Worm (Caenorhabditis elegans) whole organism, L1 larva: Measurements from ENCODE around the gene R09E10.5.

Source experiments
- C04F5.9 ChIP-seq: sonication (generic microtip); optimal IDR thresholded peaks from 2 replicates; lab custom pipeline; 2016; ENCODE audit warnings: missing genetic modification characterization, missing compliant biosample characterization
- C16A3.4 ChIP-seq: fragments of 150-350 bp; optimal IDR thresholded peaks from 2 replicates; lab custom pipeline; 2014; ENCODE audit warnings: missing biosample characterization, missing genetic modification characterization
- alr-1 ChIP-seq: fragments of 200-800 bp; sonication (Bioruptor generic); optimal IDR thresholded peaks from 2 replicates; lab custom pipeline; 2018; ENCODE audit warnings: borderline replicate concordance, mild to moderate bottlenecking, missing genetic modification characterization, missing compliant biosample characterization
- aly-2 ChIP-seq: fragments of 150-350 bp; optimal IDR thresholded peaks from 2 replicates; lab custom pipeline; 2014; ENCODE audit warnings: missing biosample characterization, missing genetic modification characterization
- ceh-63 ChIP-seq: fragments of 200-800 bp; sonication (Bioruptor generic); optimal IDR thresholded peaks from 2 replicates; lab custom pipeline; 2018; ENCODE audit warnings: mild to moderate bottlenecking, missing genetic modification characterization, missing compliant biosample characterization
- ceh-8 ChIP-seq: fragments of 200-800 bp; sonication (Bioruptor generic); optimal IDR thresholded peaks from 2 replicates; lab custom pipeline; 2018; ENCODE audit warnings: mild to moderate bottlenecking, missing genetic modification characterization, moderate library complexity, missing compliant biosample characterization
- ceh-82 ChIP-seq, 3 experiments: fragments of 150-350 bp in 1 of 3; sonication (generic microtip) in 2 of 3; optimal IDR thresholded peaks; 2 replicates each; lab custom pipeline; 2014 to 2017; ENCODE audit warnings: missing biosample characterization in 3 of 3, missing genetic modification characterization in 3 of 3
- egl-13 ChIP-seq: sonication (generic microtip); optimal IDR thresholded peaks from 2 replicates; lab custom pipeline; 2016; ENCODE audit warnings: missing genotype, missing genetic modification reagents, missing genetic modification characterization, missing compliant biosample characterization
- elt-2 ChIP-seq: sonication (generic microtip); optimal IDR thresholded peaks from 2 replicates; lab custom pipeline; 2016; ENCODE audit warnings: missing genetic modification characterization, mild to moderate bottlenecking, inconsistent platforms, missing compliant biosample characterization, missing genetic modification reagents
- elt-3 ChIP-seq, 6 experiments: fragments of 150-350 bp in 1 of 6; sonication (generic microtip); optimal IDR thresholded peaks; 2 replicates each; lab custom pipeline; 2017 to 2018; ENCODE audit warnings: missing biosample characterization in 6 of 6, missing genetic modification characterization in 6 of 6, inconsistent platforms in 1 of 6
- fkh-10 ChIP-seq: sonication (generic microtip); optimal IDR thresholded peaks from 2 replicates; lab custom pipeline; 2017; ENCODE audit warnings: missing biosample characterization, missing genetic modification reagents, missing genetic modification characterization
- fkh-4 ChIP-seq: sonication (generic microtip); optimal IDR thresholded peaks from 2 replicates; lab custom pipeline; 2016; ENCODE audit warnings: missing compliant biosample characterization, missing genetic modification characterization, borderline replicate concordance
- fos-1 ChIP-seq: fragments of 150-350 bp; optimal IDR thresholded peaks from 2 replicates; lab custom pipeline; 2014; ENCODE audit warnings: missing biosample characterization, missing genetic modification characterization
- hlh-17 ChIP-seq: fragments of 200-800 bp; sonication (Bioruptor generic); optimal IDR thresholded peaks from 2 replicates; lab custom pipeline; 2018; ENCODE audit warnings: missing genetic modification characterization, mild to moderate bottlenecking, missing compliant biosample characterization, moderate library complexity, borderline replicate concordance
- hpl-2 ChIP-seq: fragments of 150-350 bp; optimal IDR thresholded peaks from 2 replicates; lab custom pipeline; 2014; ENCODE audit warnings: missing biosample characterization, missing genetic modification reagents, missing genetic modification characterization
- irx-1 ChIP-seq: sonication (generic microtip); optimal IDR thresholded peaks from 2 replicates; lab custom pipeline; 2016; ENCODE audit warnings: missing genetic modification characterization, missing compliant biosample characterization
- jun-1 ChIP-seq: fragments of 150-350 bp; optimal IDR thresholded peaks from 2 replicates; lab custom pipeline; 2014; ENCODE audit warnings: missing biosample characterization, missing genetic modification reagents, missing genetic modification characterization
- lin-13 ChIP-seq: fragments of 150-350 bp; optimal IDR thresholded peaks from 2 replicates; lab custom pipeline; 2014; ENCODE audit warnings: missing biosample characterization, missing genetic modification reagents, missing genetic modification characterization
- lin-14 ChIP-seq: fragments of 200-800 bp; sonication (Bioruptor generic); optimal IDR thresholded peaks from 2 replicates; lab custom pipeline; 2018; ENCODE audit warnings: mild to moderate bottlenecking, missing genetic modification characterization, moderate library complexity, missing compliant biosample characterization
- lin-15B ChIP-seq: fragments of 150-350 bp; sonication (generic microtip); optimal IDR thresholded peaks from 3 replicates; lab custom pipeline; 2014; ENCODE audit warnings: missing biosample characterization, missing genetic modification characterization
- lin-35 ChIP-seq, 2 experiments: fragments of 150-350 bp; optimal IDR thresholded peaks; 2 replicates each; lab custom pipeline; 2014; ENCODE audit warnings: missing biosample characterization in 2 of 2, missing genetic modification characterization in 2 of 2, missing genetic modification reagents in 2 of 2
- lir-3 ChIP-seq: sonication (generic microtip); optimal IDR thresholded peaks from 2 replicates; lab custom pipeline; 2016; ENCODE audit warnings: mild to moderate bottlenecking, missing genetic modification characterization, moderate library complexity, missing compliant biosample characterization; ENCODE audit not compliant: poor library complexity
- lsy-2 ChIP-seq, 2 experiments: fragments of 150-350 bp; optimal IDR thresholded peaks; 2 replicates each; lab custom pipeline; 2014; ENCODE audit warnings: missing biosample characterization in 2 of 2, missing genetic modification characterization in 2 of 2
- mdl-1 ChIP-seq, 2 experiments: fragments of 150-350 bp; optimal IDR thresholded peaks; 2 replicates each; lab custom pipeline; 2014 to 2017; ENCODE audit warnings: missing biosample characterization in 2 of 2, missing genetic modification characterization in 2 of 2, inconsistent platforms in 1 of 2
- mef-2 ChIP-seq: fragments of 150-350 bp; optimal IDR thresholded peaks from 2 replicates; lab custom pipeline; 2014; ENCODE audit warnings: missing biosample characterization, missing genetic modification characterization
- mep-1 ChIP-seq: fragments of 150-350 bp; optimal IDR thresholded peaks from 2 replicates; lab custom pipeline; 2014; ENCODE audit warnings: missing biosample characterization, missing genetic modification characterization
- nhr-11 ChIP-seq: fragments of 150-350 bp; optimal IDR thresholded peaks from 2 replicates; lab custom pipeline; 2014; ENCODE audit warnings: missing biosample characterization, missing genetic modification characterization
- nhr-12 ChIP-seq: sonication (generic microtip); optimal IDR thresholded peaks from 2 replicates; lab custom pipeline; 2017; ENCODE audit warnings: missing biosample characterization, missing genetic modification characterization
- nhr-19 ChIP-seq: fragments of 200-800 bp; sonication (Bioruptor generic); conservative IDR thresholded peaks from 2 replicates; pipeline ENCODE4 v1.3.6; 2022; ENCODE audit warnings: missing genetic modification characterization, missing compliant biosample characterization
- nhr-20 ChIP-seq: sonication (generic microtip); optimal IDR thresholded peaks from 2 replicates; lab custom pipeline; 2016; ENCODE audit warnings: mild to moderate bottlenecking, missing genetic modification characterization, missing compliant biosample characterization
- nhr-237 ChIP-seq: fragments of 150-350 bp; optimal IDR thresholded peaks from 2 replicates; lab custom pipeline; 2014; ENCODE audit warnings: missing biosample characterization, missing genetic modification characterization
- nhr-28 ChIP-seq: fragments of 150-350 bp; optimal IDR thresholded peaks from 2 replicates; lab custom pipeline; 2014; ENCODE audit warnings: missing biosample characterization, missing genetic modification characterization
- nhr-47 ChIP-seq: sonication (generic microtip); optimal IDR thresholded peaks from 2 replicates; lab custom pipeline; 2016; ENCODE audit warnings: mild to moderate bottlenecking, missing genetic modification characterization, moderate library complexity, missing compliant biosample characterization
- nhr-71 ChIP-seq: sonication (generic microtip); optimal IDR thresholded peaks from 2 replicates; lab custom pipeline; 2016; ENCODE audit warnings: mild to moderate bottlenecking, missing genetic modification characterization, moderate library complexity, missing compliant biosample characterization
- nhr-76 ChIP-seq: sonication (generic microtip); optimal IDR thresholded peaks from 2 replicates; lab custom pipeline; 2017; ENCODE audit warnings: missing biosample characterization, missing genetic modification characterization
- nhr-84 ChIP-seq: sonication (generic microtip); optimal IDR thresholded peaks from 2 replicates; lab custom pipeline; 2017; ENCODE audit warnings: missing biosample characterization, missing genetic modification characterization
- nhr-85 ChIP-seq: sonication (generic microtip); peaks from one replicate; lab custom pipeline; 2016; ENCODE audit warnings: missing genetic modification characterization, inconsistent platforms, missing compliant biosample characterization
- nhr-90 ChIP-seq: sonication (generic microtip); optimal IDR thresholded peaks from 2 replicates; lab custom pipeline; 2016; ENCODE audit warnings: mild to moderate bottlenecking, missing genetic modification characterization, missing compliant biosample characterization; ENCODE audit not compliant: poor library complexity
- pag-3 ChIP-seq: sonication (generic microtip); optimal IDR thresholded peaks from 2 replicates; lab custom pipeline; 2017; ENCODE audit warnings: missing genetic modification characterization, mild to moderate bottlenecking, missing compliant biosample characterization, antibody characterized with exemption, borderline replicate concordance; ENCODE audit not compliant: insufficient read depth
- pax-3 ChIP-seq: fragments of 200-800 bp; sonication (Bioruptor generic); optimal IDR thresholded peaks from 2 replicates; lab custom pipeline; 2018; ENCODE audit warnings: mild to moderate bottlenecking, missing genetic modification characterization, moderate library complexity, missing compliant biosample characterization
- skn-1 ChIP-seq: fragments of 150-350 bp; optimal IDR thresholded peaks from 2 replicates; lab custom pipeline; 2014; ENCODE audit warnings: missing biosample characterization, missing genetic modification characterization
- snu-23 ChIP-seq: sonication (generic microtip); optimal IDR thresholded peaks from 2 replicates; lab custom pipeline; 2016; ENCODE audit warnings: missing genetic modification characterization, missing compliant biosample characterization
- sptf-1 ChIP-seq: fragments of 150-350 bp; optimal IDR thresholded peaks from 2 replicates; lab custom pipeline; 2014; ENCODE audit warnings: missing biosample characterization, missing genetic modification characterization
- tbx-2 ChIP-seq: sonication (generic microtip); optimal IDR thresholded peaks from 2 replicates; lab custom pipeline; 2016; ENCODE audit warnings: missing genetic modification characterization, missing compliant biosample characterization
- unc-130 ChIP-seq: fragments of 150-350 bp; optimal IDR thresholded peaks from 2 replicates; lab custom pipeline; 2017; ENCODE audit warnings: missing biosample characterization, missing genetic modification characterization, inconsistent platforms
- unc-62 ChIP-seq: fragments of 150-350 bp; optimal IDR thresholded peaks from 2 replicates; lab custom pipeline; 2014; ENCODE audit warnings: missing biosample characterization, missing genetic modification reagents, missing genetic modification characterization
- unc-86 ChIP-seq: sonication (generic microtip); optimal IDR thresholded peaks from 2 replicates; lab custom pipeline; 2016; ENCODE audit warnings: missing genetic modification characterization, missing compliant biosample characterization
- xbp-1 ChIP-seq: sonication (generic microtip); optimal IDR thresholded peaks from 2 replicates; lab custom pipeline; 2016; ENCODE audit warnings: missing genetic modification characterization, missing compliant biosample characterization
- zag-1 ChIP-seq: fragments of 150-350 bp; optimal IDR thresholded peaks from 2 replicates; lab custom pipeline; 2014; ENCODE audit warnings: missing biosample characterization, missing genetic modification characterization
- ztf-11 ChIP-seq, 2 experiments: sonication (generic microtip); optimal IDR thresholded peaks; 2 replicates each; lab custom pipeline; 2016 to 2017; ENCODE audit warnings: missing genetic modification characterization in 2 of 2, missing biosample characterization in 1 of 2, missing compliant biosample characterization in 1 of 2
- ztf-4 ChIP-seq: fragments of 150-350 bp; optimal IDR thresholded peaks from 2 replicates; lab custom pipeline; 2014; ENCODE audit warnings: missing biosample characterization, missing genetic modification characterization

Gene R09E10.5

ce11 chrIV:10342361-10342706, 40.2 kb upstream of the R09E10.5 start (continued):
- TF ChIP-seq lin-15B (tag; lab: Kevin White, UChicago) = no peak
- no peak for TF ChIP-seq aly-2 (tag; lab: Kevin White, UChicago)
- peak; percentile 67 for TF ChIP-seq nhr-47 (tag; lab: Kevin White, UChicago)
- TF ChIP-seq C16A3.4 (tag; lab: Kevin White, UChicago) = peak; percentile 46
- TF ChIP-seq ceh-63 (GFP tag; lab: Kevin White, UChicago) = no peak
- TF ChIP-seq fkh-10 = no peak
- peak; percentile 15 for TF ChIP-seq hpl-2 (GFP tag; lab: Kevin White, UChicago)
- peak; percentile 75 for TF ChIP-seq egl-13
- peak; percentile 91 for TF ChIP-seq elt-2 (tag; lab: Kevin White, UChicago)
- no peak for TF ChIP-seq nhr-84
- TF ChIP-seq lin-14 = peak; percentile 80
- peak; percentile 58 for TF ChIP-seq nhr-90 (tag; lab: Kevin White, UChicago)
- peak; percentile 51 for TF ChIP-seq skn-1
- peak; percentile 47 for TF ChIP-seq snu-23 (GFP tag; lab: Kevin White, UChicago)
- no peak for TF ChIP-seq nhr-237 (tag; lab: Kevin White, UChicago)
- TF ChIP-seq lin-35 (GFP tag; optimal IDR thresholded peaks at IDR 0.05; lab: Kevin White, UChicago) = peak in 1 of 2 experiments; percentile 50
- TF ChIP-seq nhr-19 (GFP tag; lab: Robert Waterston, UW) = peak; percentile 47
- peak; percentile 71 for TF ChIP-seq nhr-20 (tag; lab: Kevin White, UChicago)
- no peak for TF ChIP-seq fkh-4
- TF ChIP-seq nhr-85 (tag; lab: Kevin White, UChicago) = peak; percentile 68
- peak; percentile 8 for TF ChIP-seq lin-13 (GFP tag; lab: Kevin White, UChicago)
- TF ChIP-seq nhr-28 (tag; lab: Kevin White, UChicago) = no peak
- TF ChIP-seq ceh-82 (tag; optimal IDR thresholded peaks at IDR 0.05; lab: Kevin White, UChicago) = peak in 1 of 3 experiments; percentile 40
- TF ChIP-seq irx-1 (tag; lab: Kevin White, UChicago) = no peak
- TF ChIP-seq fos-1 (tag; lab: Kevin White, UChicago) = peak; percentile 63
- TF ChIP-seq elt-3 (tag; optimal IDR thresholded peaks at IDR 0.05; lab: Kevin White, UChicago) = peak in 3 of 6 experiments; percentile 39 to 90 (median 60)
- TF ChIP-seq sptf-1 (tag; lab: Kevin White, UChicago) = no peak
- no peak for TF ChIP-seq nhr-12 (tag; lab: Kevin White, UChicago)
- peak; percentile 13 for TF ChIP-seq xbp-1 (tag; lab: Kevin White, UChicago)
- no peak for TF ChIP-seq ceh-8 (GFP tag; lab: Kevin White, UChicago)
- TF ChIP-seq pag-3 (tag; lab: Kevin White, UChicago) = no peak
- TF ChIP-seq jun-1 = peak; percentile 87
- peak; percentile 25 to 61 for TF ChIP-seq lsy-2 (tag; optimal IDR thresholded peaks at IDR 0.05; lab: Kevin White, UChicago)
- no peak for TF ChIP-seq alr-1 (tag; lab: Kevin White, UChicago)
- TF ChIP-seq nhr-11 = peak; percentile 41
- no peak for TF ChIP-seq nhr-76 (tag; lab: Kevin White, UChicago)
- peak in 1 of 2 experiments; percentile 45 for TF ChIP-seq mdl-1 (tag; optimal IDR thresholded peaks at IDR 0.05; lab: Kevin White, UChicago)
- TF ChIP-seq C04F5.9 = no peak

ce11 chrIV:10341618-10342360, 39.7 kb upstream of the R09E10.5 start:
- TF ChIP-seq pax-3 (tag; lab: Kevin White, UChicago) (no peak), nhr-19 (GFP tag; lab: Robert Waterston, UW) (peak; percentile 36; the same call in 1 of the 2 replicates), ztf-11 (tag; optimal IDR thresholded peaks at IDR 0.05; lab: Kevin White, UChicago) (peak in 1 of 2 experiments; percentile 27), hlh-17 (GFP tag; lab: Kevin White, UChicago) (no peak), mep-1 (tag; lab: Kevin White, UChicago) (peak; percentile 30), zag-1 (no peak), lir-3 (tag; lab: Kevin White, UChicago) (no peak), mef-2 (tag; lab: Kevin White, UChicago) (peak; percentile 9), elt-2 (tag; lab: Kevin White, UChicago) (no peak), ztf-4 (tag; lab: Kevin White, UChicago) (no peak), unc-130 (tag; lab: Kevin White, UChicago) (peak; percentile 35), unc-86 (tag; lab: Kevin White, UChicago) (peak; percentile 62), tbx-2 (tag; lab: Kevin White, UChicago) (no peak), fkh-4 (no peak), unc-62 (GFP tag; lab: Kevin White, UChicago) (no peak), mdl-1 (tag; optimal IDR thresholded peaks at IDR 0.05; lab: Kevin White, UChicago) (peak in 1 of 2 experiments; percentile 18), nhr-71 (tag; lab: Kevin White, UChicago) (peak; percentile 49)
